Fruit fly (Drosophila melanogaster) whole organism: Measurements from ENCODE around the gene Targ2.

ENCODE experiments used
- CG8478 ChIP-seq: fragments of >200 bp; optimal IDR thresholded peaks from 2 replicates; lab custom pipeline; 2018; ENCODE audit warnings: inconsistent platforms
- Dll ChIP-seq: fragments of >200 bp; optimal IDR thresholded peaks from 2 replicates; lab custom pipeline; 2017
- EcR ChIP-seq, 2 experiments: fragments of >200 bp; optimal IDR thresholded peaks; 2 replicates each; lab custom pipeline; 2017; ENCODE audit warnings: missing biosample characterization in 2 of 2, missing genetic modification characterization in 2 of 2, missing genetic modification reagents in 2 of 2
- pan ChIP-seq: fragments of >200 bp; optimal IDR thresholded peaks from 2 replicates; lab custom pipeline; 2017
- psq ChIP-seq: fragments of >200 bp; optimal IDR thresholded peaks from 2 replicates; lab custom pipeline; 2017
- usp ChIP-seq: fragments of >200 bp; optimal IDR thresholded peaks from 2 replicates; lab custom pipeline; 2017; ENCODE audit warnings: missing biosample characterization, missing genetic modification characterization, mixed read lengths

Gene Targ2

DNA sequence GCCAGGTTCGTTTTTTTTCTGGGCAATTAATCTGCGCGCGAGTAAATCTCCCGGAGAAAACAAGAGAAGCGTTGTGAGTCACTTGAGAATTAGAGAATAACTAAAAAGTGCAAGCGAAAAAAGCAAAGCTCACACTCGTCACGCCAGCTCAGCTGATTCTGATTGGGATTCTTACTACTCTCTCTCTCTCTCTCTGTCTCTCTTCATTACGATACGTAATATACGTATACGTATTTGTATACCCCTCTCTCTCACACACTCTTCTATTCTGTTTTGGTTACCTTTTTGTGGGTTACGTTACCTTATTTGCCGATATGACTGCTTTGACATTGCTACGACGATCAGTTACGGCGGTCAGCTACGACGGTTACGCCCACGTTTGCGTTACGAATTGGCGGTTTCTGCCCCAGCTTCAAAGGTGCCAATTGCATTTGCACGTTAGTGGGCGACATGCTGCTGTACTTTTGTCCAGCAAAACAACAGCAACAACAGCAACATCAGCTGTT is at the start of gene Targ2, which contains the start of the genes Targ1 and CG10512:
Gene Targ2 (minus strand): TSS at position 456 of the 506 bp plus-strand sequence.
Gene Targ1 (minus strand): TSS at position 106 of the 506 bp plus-strand sequence.
Gene CG10512 (plus strand): TSS at position 144 of the 506 bp plus-strand sequence.
- TF ChIP-seq usp (GFP tag; lab: Kevin White, UChicago), result no peak
- TF ChIP-seq psq (lab: Kevin White, UChicago), result no peak
- no peak for TF ChIP-seq EcR (GFP tag; optimal IDR thresholded peaks at IDR 0.05; lab: Kevin White, UChicago)
- TF ChIP-seq Dll (lab: Kevin White, UChicago), result no peak
- no peak for TF ChIP-seq pan
- TF ChIP-seq CG8478 (lab: Kevin White, UChicago), result no peak

DNA sequence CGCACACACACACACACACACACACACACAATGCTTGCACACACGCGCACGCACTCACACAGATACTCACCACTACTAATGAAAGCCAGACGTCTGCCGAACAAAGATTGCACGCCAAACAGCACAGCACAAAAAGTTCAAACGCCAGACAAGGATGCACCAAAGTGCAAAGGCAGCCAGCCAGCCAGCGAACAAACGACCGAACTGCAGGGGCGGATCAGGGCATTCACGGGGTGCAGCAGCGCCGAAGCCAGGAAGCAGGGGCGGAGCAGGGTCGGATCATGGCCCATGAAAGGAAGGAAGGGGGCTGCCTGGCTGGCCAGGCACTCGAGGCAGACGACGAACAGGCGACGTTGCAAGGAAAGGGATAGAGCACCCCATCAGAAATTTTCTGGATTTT is 49.5 kb upstream of the Targ2 start:
- TF ChIP-seq EcR (GFP tag; optimal IDR thresholded peaks at IDR 0.05; lab: Kevin White, UChicago) (peak in 1 of 2 experiments; percentile 81), Dll (lab: Kevin White, UChicago) (peak; percentile 2), CG8478 (lab: Kevin White, UChicago) (no peak), pan (no peak)

DNA sequence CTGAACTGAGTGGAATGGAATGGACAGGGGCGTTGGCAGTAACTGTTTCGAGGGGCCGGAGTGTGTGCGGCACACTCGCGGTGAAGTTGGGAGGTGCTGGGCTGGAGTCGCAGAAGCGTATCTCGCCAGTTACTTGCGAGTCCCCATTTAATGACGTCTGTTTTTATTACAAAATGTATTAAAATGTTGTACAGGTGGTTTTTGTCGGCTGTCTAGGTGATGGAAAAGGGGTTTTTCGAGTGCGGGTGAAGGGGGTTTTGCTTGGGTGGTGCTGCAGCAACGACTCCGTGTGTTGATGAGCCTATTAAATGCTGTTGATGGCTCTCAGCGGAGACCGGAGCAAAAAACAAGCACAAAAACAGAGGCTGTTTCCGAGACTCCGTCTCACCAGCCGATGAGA is 48.3 kb upstream of the Targ2 start:
- TF ChIP-seq pan (no peak), Dll (lab: Kevin White, UChicago) (peak; percentile 40), EcR (GFP tag; optimal IDR thresholded peaks at IDR 0.05; lab: Kevin White, UChicago) (peak in 1 of 2 experiments; percentile 2)

DNA sequence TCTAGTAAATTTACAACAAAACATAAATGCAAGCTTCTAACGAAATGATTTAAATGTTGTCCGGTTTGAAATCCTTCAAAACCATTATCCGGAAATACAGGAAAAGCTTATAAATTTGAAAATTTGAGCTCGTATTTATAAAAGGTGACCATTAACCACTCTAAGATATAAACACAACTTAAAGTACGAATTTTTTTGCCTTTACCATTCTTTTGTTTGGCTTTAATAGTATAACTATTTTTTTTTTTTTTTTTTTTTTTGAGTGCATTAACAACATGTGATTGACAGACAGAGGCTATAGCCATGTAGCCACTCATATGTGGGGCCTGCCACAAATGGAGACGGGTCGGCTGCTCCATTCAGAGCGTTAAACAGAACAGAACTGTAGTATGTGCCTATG is 40.4 kb upstream of the Targ2 start:
- no peak for TF ChIP-seq CG8478 (lab: Kevin White, UChicago)
- TF ChIP-seq pan, result no peak
- no peak for TF ChIP-seq Dll (lab: Kevin White, UChicago)
- no peak for TF ChIP-seq usp (GFP tag; lab: Kevin White, UChicago)
- no peak for TF ChIP-seq EcR (GFP tag; optimal IDR thresholded peaks at IDR 0.05; lab: Kevin White, UChicago)
- no peak for TF ChIP-seq psq (lab: Kevin White, UChicago)

DNA sequence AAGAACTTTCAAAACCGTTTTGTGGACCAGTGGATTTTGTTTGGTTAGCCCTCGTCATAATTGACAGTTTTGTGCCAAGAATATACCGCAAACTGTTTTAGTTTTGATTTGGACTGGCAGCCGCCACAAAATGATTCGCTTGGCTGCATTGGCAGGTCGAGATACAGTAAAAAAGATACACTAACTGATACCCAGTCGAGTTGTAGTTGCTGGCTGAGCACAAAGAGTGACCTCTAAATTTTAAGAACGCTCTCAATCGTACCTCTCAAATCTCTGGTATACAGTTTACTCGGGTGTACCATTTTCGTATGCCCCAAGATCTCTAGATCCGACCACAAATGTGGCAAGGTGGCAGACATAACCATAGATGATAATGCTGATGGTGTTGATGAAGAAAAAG is 39.9 kb upstream of the Targ2 start:
- TF ChIP-seq psq (lab: Kevin White, UChicago) (no peak), usp (GFP tag; lab: Kevin White, UChicago) (no peak), CG8478 (lab: Kevin White, UChicago) (no peak), Dll (lab: Kevin White, UChicago) (no peak), pan (no peak), EcR (GFP tag; optimal IDR thresholded peaks at IDR 0.05; lab: Kevin White, UChicago) (no peak)

DNA sequence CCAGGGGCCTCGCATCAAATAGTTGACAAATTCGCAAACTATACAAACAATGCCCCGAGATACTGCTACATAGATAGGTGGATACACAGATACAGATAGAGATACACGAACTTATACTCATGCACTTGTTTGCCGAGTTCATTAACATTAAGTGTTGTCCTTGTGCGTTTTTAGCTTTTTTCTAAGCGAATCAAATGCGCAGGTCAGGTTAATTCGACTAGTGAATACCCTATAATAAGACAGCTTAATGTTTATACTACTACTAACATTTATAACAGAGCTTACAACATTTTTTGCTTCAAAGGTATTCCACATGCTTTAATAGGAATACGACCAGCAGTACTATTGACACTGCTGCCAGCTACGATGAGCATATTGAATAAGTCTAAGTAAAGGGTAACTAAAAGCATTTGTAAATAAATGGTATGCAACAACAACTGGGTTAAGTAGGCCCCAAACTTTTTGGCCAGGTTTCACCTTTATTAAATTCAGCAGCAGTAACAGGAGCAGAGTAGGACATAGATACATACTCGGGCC is 38.5 kb upstream of the Targ2 start:
- no peak for TF ChIP-seq EcR (GFP tag; optimal IDR thresholded peaks at IDR 0.05; lab: Kevin White, UChicago)
- no peak for TF ChIP-seq usp (GFP tag; lab: Kevin White, UChicago)
- no peak for TF ChIP-seq pan
- TF ChIP-seq CG8478 (lab: Kevin White, UChicago), result no peak
- no peak for TF ChIP-seq Dll (lab: Kevin White, UChicago)
- TF ChIP-seq psq (lab: Kevin White, UChicago), result no peak

DNA sequence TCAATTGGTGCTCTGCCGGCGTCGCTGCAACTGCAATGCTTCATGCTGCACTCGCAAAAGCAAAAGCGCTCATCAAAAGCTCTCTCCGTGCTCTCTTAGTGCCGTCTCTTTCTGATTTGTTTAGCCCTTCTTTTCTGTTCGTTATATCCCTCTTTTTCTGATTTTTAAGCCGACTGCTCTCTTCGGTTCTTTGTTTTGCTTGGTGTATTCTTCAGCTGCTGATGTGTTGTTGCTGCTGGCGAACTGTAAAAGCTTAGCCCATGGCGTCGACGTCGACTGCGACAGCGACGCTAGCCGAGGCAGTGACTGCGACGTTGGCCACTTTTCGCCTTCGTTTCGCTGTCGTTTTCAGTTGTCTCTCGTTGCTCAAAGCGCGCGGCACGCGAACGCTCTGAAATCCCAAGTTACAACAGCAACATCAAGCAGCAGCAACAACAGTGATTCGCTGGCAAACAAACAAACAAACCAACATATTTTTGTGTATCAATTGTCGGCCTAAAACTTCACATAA is 37.0 kb upstream of the Targ2 start:
- TF ChIP-seq psq (lab: Kevin White, UChicago) (peak; percentile 83), CG8478 (lab: Kevin White, UChicago) (peak; percentile 26), pan (no peak), EcR (GFP tag; optimal IDR thresholded peaks at IDR 0.05; lab: Kevin White, UChicago) (peak in 1 of 2 experiments; percentile 17), usp (GFP tag; lab: Kevin White, UChicago) (no peak), Dll (lab: Kevin White, UChicago) (peak; percentile 74)

DNA sequence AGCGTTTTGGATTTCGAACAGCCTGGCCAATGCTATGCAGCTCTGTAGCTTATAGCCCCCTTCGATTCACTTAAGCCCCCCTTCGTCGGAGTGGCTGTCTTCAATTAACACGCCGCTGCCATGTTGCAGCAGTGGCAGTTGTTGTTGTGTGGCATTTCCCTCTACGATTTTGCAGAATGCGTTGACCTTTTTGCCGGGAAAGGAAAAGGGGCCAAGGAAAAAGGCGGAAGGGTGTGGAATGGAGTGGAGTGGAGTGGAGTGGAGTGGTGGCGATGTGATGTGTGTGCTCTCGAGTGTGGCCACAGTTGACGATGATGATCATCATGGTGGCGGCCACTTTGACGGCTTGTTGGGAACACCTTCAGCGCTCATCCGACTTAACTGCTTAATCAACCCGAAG is 35.3 kb upstream of the Targ2 start:
- TF ChIP-seq psq (lab: Kevin White, UChicago), result no peak
- peak in 1 of 2 experiments; percentile 84 for TF ChIP-seq EcR (GFP tag; optimal IDR thresholded peaks at IDR 0.05; lab: Kevin White, UChicago)
- TF ChIP-seq Dll (lab: Kevin White, UChicago), result no peak
- no peak for TF ChIP-seq CG8478 (lab: Kevin White, UChicago)
- no peak for TF ChIP-seq usp (GFP tag; lab: Kevin White, UChicago)
- TF ChIP-seq pan, result no peak

DNA sequence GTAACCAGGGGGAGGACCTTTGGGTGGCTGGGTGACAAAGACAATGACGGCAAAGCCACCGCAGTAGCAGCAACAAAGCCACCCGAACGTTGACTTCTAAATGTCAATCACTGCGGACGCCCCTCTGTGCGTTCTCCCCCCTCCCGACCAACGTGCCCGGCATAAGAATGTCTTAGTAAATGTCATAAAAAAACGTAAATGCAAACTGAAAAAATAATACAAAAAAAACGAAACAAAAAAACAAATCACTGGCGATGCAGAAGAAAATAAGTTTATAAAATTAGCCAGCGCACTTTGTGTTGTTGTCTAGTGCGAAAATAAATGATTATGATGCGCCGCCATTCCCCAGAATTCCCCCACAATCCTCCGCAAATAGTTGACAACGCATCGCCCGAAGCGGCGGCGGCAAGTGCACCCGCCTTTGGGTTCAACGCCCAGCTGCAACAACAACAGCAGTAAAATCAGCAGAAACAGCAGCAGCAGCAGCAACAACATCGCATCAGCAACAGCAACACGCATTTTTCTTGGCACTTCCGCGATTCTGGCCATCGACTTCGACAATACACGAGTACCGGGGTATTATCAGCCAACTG is 34.0 kb upstream of the Targ2 start:
- TF ChIP-seq EcR (GFP tag; optimal IDR thresholded peaks at IDR 0.05; lab: Kevin White, UChicago) (peak; percentile 46 to 93), psq (lab: Kevin White, UChicago) (no peak)

DNA sequence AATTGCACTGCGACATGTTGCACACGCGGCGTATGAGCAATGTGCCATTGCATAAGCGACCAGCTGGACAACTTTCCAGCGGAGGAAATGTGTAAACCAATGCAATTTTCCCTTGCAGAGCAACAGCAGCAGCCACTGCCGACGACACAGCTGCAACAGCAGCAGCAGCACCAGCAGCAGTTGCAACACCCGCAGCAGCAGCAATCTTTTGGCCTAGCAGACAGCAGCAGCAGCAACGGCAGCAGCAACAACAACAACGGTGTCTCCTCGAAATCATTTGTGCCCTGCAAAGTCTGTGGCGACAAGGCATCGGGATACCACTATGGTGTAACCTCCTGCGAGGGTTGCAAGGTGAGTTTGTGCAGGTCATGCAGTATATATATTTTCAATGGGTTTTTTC is 27.7 kb upstream of the Targ2 start:
- no peak for TF ChIP-seq EcR (GFP tag; optimal IDR thresholded peaks at IDR 0.05; lab: Kevin White, UChicago)
- no peak for TF ChIP-seq CG8478 (lab: Kevin White, UChicago)

DNA sequence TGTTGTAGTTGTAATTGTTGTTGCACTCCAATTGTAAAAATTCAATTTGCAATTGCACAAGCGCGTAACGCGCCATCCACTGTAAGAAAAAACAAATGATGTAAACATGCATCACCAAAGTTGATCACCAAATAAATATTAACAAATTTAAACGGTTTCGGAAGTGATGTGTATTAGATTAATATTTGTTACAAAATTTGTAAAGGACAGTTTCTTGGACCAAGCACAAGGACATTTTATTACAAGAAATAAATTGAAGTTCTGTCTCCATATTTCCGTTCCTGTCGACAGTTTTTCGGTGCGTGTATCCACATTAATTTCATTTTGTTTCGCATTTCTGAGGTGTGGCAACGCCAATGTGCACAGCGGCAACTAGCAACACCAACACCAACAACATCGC is 26.7 kb upstream of the Targ2 start:
- TF ChIP-seq pan (no peak), usp (GFP tag; lab: Kevin White, UChicago) (no peak), psq (lab: Kevin White, UChicago) (no peak), Dll (lab: Kevin White, UChicago) (no peak), EcR (GFP tag; optimal IDR thresholded peaks at IDR 0.05; lab: Kevin White, UChicago) (no peak), CG8478 (lab: Kevin White, UChicago) (no peak)

DNA sequence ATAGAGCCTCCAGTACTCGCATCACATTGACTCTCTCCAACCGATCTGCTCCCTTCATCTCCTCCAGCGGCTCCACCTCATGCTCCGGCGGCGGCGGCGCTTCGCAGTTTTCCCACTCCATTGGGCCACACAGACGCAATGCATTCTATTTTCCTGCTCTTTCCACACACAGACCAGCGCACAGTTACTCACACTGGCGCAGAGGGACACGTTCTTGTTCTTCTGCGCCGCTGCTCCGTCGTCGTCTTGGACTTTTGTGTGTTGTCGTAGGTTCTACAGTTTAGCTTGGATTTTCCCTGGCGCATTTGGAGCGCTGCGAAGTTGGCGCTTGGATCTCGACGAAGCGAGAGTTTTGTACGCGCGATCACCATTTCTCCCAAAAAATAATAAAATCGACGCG is 23.3 kb upstream of the Targ2 start, which contains the start of gene Eip78C:
Gene Eip78C (plus strand): TSS at position 301 of the 400 bp plus-strand sequence.
- TF ChIP-seq EcR (GFP tag; optimal IDR thresholded peaks at IDR 0.05; lab: Kevin White, UChicago) (no peak), psq (lab: Kevin White, UChicago) (no peak), CG8478 (lab: Kevin White, UChicago) (no peak), Dll (lab: Kevin White, UChicago) (no peak), pan (no peak), usp (GFP tag; lab: Kevin White, UChicago) (no peak)
